Fruit fly (Drosophila melanogaster) whole organism, embryonic: Measurements from ENCODE around the gene KdelR.

Experiments used
- Adf1 ChIP-seq: fragments of 200-800 bp; sonication (Bioruptor generic); IDR thresholded peaks from 2 replicates; pipeline ENCODE4 v1.3.6; 2022; ENCODE audit warnings: missing biosample characterization, missing genetic modification characterization
- B-H2 ChIP-seq: fragments of 200-800 bp; sonication (Bioruptor generic); optimal IDR thresholded peaks from 2 replicates; lab custom pipeline; 2018; ENCODE audit warnings: missing biosample characterization, mild to moderate bottlenecking, missing genetic modification characterization
- CG10267 ChIP-seq: fragments of 200-800 bp; sonication (Bioruptor generic); optimal IDR thresholded peaks from 2 replicates; lab custom pipeline; 2018; ENCODE audit warnings: missing biosample characterization, mild to moderate bottlenecking, missing genetic modification characterization, moderate library complexity
- CG12071 ChIP-seq: fragments of 200-800 bp; sonication (Bioruptor generic); optimal IDR thresholded peaks from 3 replicates; lab custom pipeline; 2018; ENCODE audit warnings: missing biosample characterization, mild to moderate bottlenecking, missing genetic modification characterization
- CG12155 ChIP-seq: fragments of 200-800 bp; sonication (Bioruptor generic); optimal IDR thresholded peaks from 3 replicates; lab custom pipeline; 2016; ENCODE audit warnings: missing biosample characterization, missing genetic modification characterization
- CG12219 ChIP-seq: fragments of 200-800 bp; sonication (Bioruptor generic); optimal IDR thresholded peaks from 3 replicates; lab custom pipeline; 2018; ENCODE audit warnings: missing biosample characterization, mild to moderate bottlenecking, missing genetic modification characterization
- CG13775 ChIP-seq: fragments of 200-800 bp; sonication (Bioruptor generic); optimal IDR thresholded peaks from 3 replicates; lab custom pipeline; 2017; ENCODE audit warnings: missing biosample characterization, mild to moderate bottlenecking, missing genetic modification characterization
- CG14965 ChIP-seq: fragments of 200-800 bp; sonication (Bioruptor generic); optimal IDR thresholded peaks from 2 replicates; lab custom pipeline; 2016; ENCODE audit warnings: missing biosample characterization, missing genetic modification characterization, borderline replicate concordance
- CG17186 ChIP-seq: fragments of 200-800 bp; sonication (Bioruptor generic); optimal IDR thresholded peaks from 3 replicates; lab custom pipeline; 2017; ENCODE audit warnings: missing biosample characterization, missing genetic modification reagents, missing genetic modification characterization
- CG18011 ChIP-seq: fragments of 200-800 bp; sonication (Bioruptor generic); optimal IDR thresholded peaks from 2 replicates; lab custom pipeline; 2017; ENCODE audit warnings: missing biosample characterization, missing genetic modification characterization, mild to moderate bottlenecking, moderate library complexity, missing genotype
- CG1832 ChIP-seq: fragments of 200-800 bp; sonication (Bioruptor generic); optimal IDR thresholded peaks from 2 replicates; lab custom pipeline; 2017; ENCODE audit warnings: missing biosample characterization, mild to moderate bottlenecking, missing genetic modification characterization, inconsistent platforms
- CG2202 ChIP-seq: fragments of 200-800 bp; sonication (Bioruptor generic); optimal IDR thresholded peaks from 2 replicates; lab custom pipeline; 2018; ENCODE audit warnings: missing biosample characterization, mild to moderate bottlenecking, missing genetic modification characterization
- CG30020 ChIP-seq: fragments of 200-800 bp; optimal IDR thresholded peaks from 2 replicates; lab custom pipeline; 2019; ENCODE audit warnings: missing biosample characterization, mild to moderate bottlenecking, missing genetic modification characterization, moderate library complexity
- CG30403 ChIP-seq: fragments of 200-800 bp; sonication (Bioruptor generic); optimal IDR thresholded peaks from 3 replicates; lab custom pipeline; 2016; ENCODE audit warnings: missing biosample characterization, missing genetic modification characterization
- CG34224 ChIP-seq: fragments of 200-800 bp; sonication (Bioruptor generic); IDR thresholded peaks from 3 replicates; pipeline ENCODE4 v1.3.6; 2022; ENCODE audit warnings: missing biosample characterization, missing genetic modification characterization; ENCODE audit not compliant: partially characterized antibody
- CG4282 ChIP-seq: fragments of 200-800 bp; sonication (Bioruptor generic); optimal IDR thresholded peaks from 2 replicates; lab custom pipeline; 2016; ENCODE audit warnings: missing biosample characterization, missing genetic modification characterization
- CG4424 ChIP-seq: fragments of 200-800 bp; sonication (Bioruptor generic); optimal IDR thresholded peaks from 3 replicates; lab custom pipeline; 2016; ENCODE audit warnings: missing biosample characterization, missing genetic modification characterization
- CG5180 ChIP-seq: fragments of 200-800 bp; sonication (Bioruptor generic); optimal IDR thresholded peaks from 3 replicates; lab custom pipeline; 2017; ENCODE audit warnings: missing biosample characterization, missing genetic modification characterization, mild to moderate bottlenecking, moderate library complexity, missing genetic modification reagents
- CG6683 ChIP-seq: fragments of 200-800 bp; sonication (Bioruptor generic); optimal IDR thresholded peaks from 2 replicates; lab custom pipeline; 2017; ENCODE audit warnings: missing biosample characterization, mild to moderate bottlenecking, missing genetic modification characterization, missing genetic modification reagents
- CG6854 ChIP-seq: fragments of 200-800 bp; sonication (Bioruptor generic); optimal IDR thresholded peaks from 3 replicates; lab custom pipeline; 2017; ENCODE audit warnings: missing biosample characterization, mild to moderate bottlenecking, missing genetic modification characterization
- CG8359 ChIP-seq: fragments of 200-800 bp; sonication (Bioruptor generic); optimal IDR thresholded peaks from 2 replicates; lab custom pipeline; 2017; ENCODE audit warnings: missing biosample characterization, mild to moderate bottlenecking, missing genetic modification characterization, borderline replicate concordance
- Dfd ChIP-seq, 2 experiments: fragments of >200 bp; optimal IDR thresholded peaks; 2 replicates each; lab custom pipeline; 2017; ENCODE audit warnings: missing biosample characterization in 2 of 2, missing genetic modification characterization in 2 of 2
- Ets65A ChIP-seq: fragments of 200-800 bp; sonication (Bioruptor generic); peaks from one replicate; lab custom pipeline; 2016; ENCODE audit warnings: missing biosample characterization, missing genetic modification characterization
- Fer2 ChIP-seq: fragments of 200-800 bp; sonication (Bioruptor generic); optimal IDR thresholded peaks from 2 replicates; lab custom pipeline; 2018; ENCODE audit warnings: missing biosample characterization, mild to moderate bottlenecking, missing genetic modification characterization, moderate library complexity
- GATAe ChIP-seq: fragments of 200-800 bp; sonication (Bioruptor generic); conservative IDR thresholded peaks from 2 replicates; pipeline ENCODE4 v1.3.6; 2022; ENCODE audit warnings: missing biosample characterization, missing genetic modification characterization
- Hr51 ChIP-seq, 2 experiments: fragments of 200-800 bp; sonication (Bioruptor generic); optimal IDR thresholded peaks; 2 replicates in 1 of 2; 3 replicates in 1 of 2; lab custom pipeline; 2016 to 2018; ENCODE audit warnings: missing biosample characterization in 2 of 2, missing genetic modification characterization in 2 of 2, mild to moderate bottlenecking in 1 of 2, moderate library complexity in 1 of 2
- Mrtf ChIP-seq: fragments of 200-800 bp; sonication (Bioruptor generic); IDR thresholded peaks from 3 replicates; pipeline ENCODE4 v1.3.6; 2022; ENCODE audit warnings: missing biosample characterization, missing genetic modification characterization
- Nf-YA ChIP-seq: fragments of 200-800 bp; sonication (Bioruptor generic); IDR thresholded peaks from 2 replicates; pipeline ENCODE4 v1.3.6; 2022; ENCODE audit warnings: missing biosample characterization, missing genetic modification characterization
- Optix ChIP-seq: fragments of 200-800 bp; sonication (Bioruptor generic); IDR thresholded peaks from 3 replicates; pipeline ENCODE4 v1.3.6; 2022; ENCODE audit warnings: missing biosample characterization, missing genetic modification characterization
- Rfx ChIP-seq: fragments of 200-800 bp; sonication (Bioruptor generic); IDR thresholded peaks from 2 replicates; pipeline ENCODE4 v1.3.6; 2022; ENCODE audit warnings: missing biosample characterization, missing genetic modification characterization
- Vsx1 ChIP-seq: fragments of 200-800 bp; sonication (Bioruptor generic); optimal IDR thresholded peaks from 2 replicates; lab custom pipeline; 2017; ENCODE audit warnings: missing biosample characterization, mild to moderate bottlenecking, missing genetic modification characterization, missing genetic modification reagents
- al ChIP-seq: fragments of 200-800 bp; sonication (Bioruptor generic); IDR thresholded peaks from 2 replicates; pipeline ENCODE4 v1.3.6; 2022; ENCODE audit warnings: missing biosample characterization, missing genetic modification characterization
- ap ChIP-seq: fragments of 200-800 bp; sonication (Bioruptor generic); IDR thresholded peaks from 2 replicates; pipeline ENCODE4 v1.3.6; 2022; ENCODE audit warnings: missing biosample characterization, missing genetic modification characterization
- az2 ChIP-seq: fragments of 200-800 bp; sonication (Bioruptor generic); optimal IDR thresholded peaks from 3 replicates; lab custom pipeline; 2016; ENCODE audit warnings: missing biosample characterization, missing genetic modification characterization
- cad ChIP-seq: fragments of >200 bp; optimal IDR thresholded peaks from 2 replicates; lab custom pipeline; 2017; ENCODE audit warnings: missing biosample characterization, missing genetic modification characterization
- cas ChIP-seq: fragments of 200-800 bp; sonication (Bioruptor generic); IDR thresholded peaks from 2 replicates; pipeline ENCODE4 v1.3.6; 2022; ENCODE audit warnings: missing biosample characterization, missing genetic modification characterization
- disco-r ChIP-seq: fragments of 200-800 bp; sonication (Bioruptor generic); optimal IDR thresholded peaks from 2 replicates; lab custom pipeline; 2016; ENCODE audit warnings: missing biosample characterization, missing genetic modification characterization
- emc ChIP-seq: fragments of 200-800 bp; sonication (Bioruptor generic); optimal IDR thresholded peaks from 2 replicates; lab custom pipeline; 2016; ENCODE audit warnings: missing biosample characterization, missing genetic modification characterization
- h ChIP-seq: fragments of >200 bp; optimal IDR thresholded peaks from 2 replicates; lab custom pipeline; 2017
- hbn ChIP-seq: fragments of 200-800 bp; sonication (Bioruptor generic); IDR thresholded peaks from 2 replicates; pipeline ENCODE4 v1.3.6; 2022; ENCODE audit warnings: missing biosample characterization, missing genetic modification characterization; ENCODE audit not compliant: partially characterized antibody
- ken ChIP-seq: fragments of 200-800 bp; sonication (Bioruptor generic); IDR thresholded peaks from 3 replicates; pipeline ENCODE4 v1.3.6; 2022; ENCODE audit warnings: missing biosample characterization, missing genetic modification characterization
- lmd ChIP-seq: fragments of 200-800 bp; sonication (Bioruptor generic); IDR thresholded peaks from 2 replicates; pipeline ENCODE4 v1.3.6; 2022; ENCODE audit warnings: missing biosample characterization, missing genetic modification characterization
- lov ChIP-seq, 2 experiments: fragments of 200-800 bp in 1 of 2; fragments of >200 bp in 1 of 2; sonication (Bioruptor generic) in 1 of 2; IDR thresholded peaks in 1 of 2; optimal IDR thresholded peaks in 1 of 2; 2 replicates in 1 of 2; 3 replicates in 1 of 2; pipeline versions ENCODE4 v1.3.6 to Lab custom; 2017 to 2022; ENCODE audit warnings: missing biosample characterization in 1 of 2, missing genetic modification characterization in 1 of 2
- pan ChIP-seq, 4 experiments: fragments of >200 bp in 3 of 4; fragments of 200-800 bp in 1 of 4; sonication (Bioruptor generic) in 1 of 4; optimal IDR thresholded peaks in 3 of 4; IDR thresholded peaks in 1 of 4; 2 replicates each; pipeline versions ENCODE4 v1.3.6 to Lab custom; 2017 to 2022; ENCODE audit warnings: missing biosample characterization in 2 of 4, missing genetic modification characterization in 2 of 4, mixed read lengths in 1 of 4
- pros ChIP-seq: fragments of 200-800 bp; sonication (Bioruptor generic); optimal IDR thresholded peaks from 3 replicates; lab custom pipeline; 2019; ENCODE audit warnings: missing biosample characterization, mild to moderate bottlenecking, missing genetic modification characterization, moderate library complexity
- row ChIP-seq: fragments of 200-800 bp; sonication (Bioruptor generic); IDR thresholded peaks from 3 replicates; pipeline ENCODE4 v1.3.6; 2022; ENCODE audit warnings: missing biosample characterization, missing genetic modification characterization
- sob ChIP-seq: fragments of 200-800 bp; sonication (Bioruptor generic); IDR thresholded peaks from 2 replicates; pipeline ENCODE4 v1.3.6; 2022; ENCODE audit warnings: missing biosample characterization, missing genetic modification characterization
- sqz ChIP-seq: fragments of 200-800 bp; sonication (Bioruptor generic); optimal IDR thresholded peaks from 3 replicates; lab custom pipeline; 2018; ENCODE audit warnings: missing biosample characterization, mild to moderate bottlenecking, missing genetic modification characterization
- sug ChIP-seq: fragments of 200-800 bp; optimal IDR thresholded peaks from 2 replicates; lab custom pipeline; 2019; ENCODE audit warnings: missing biosample characterization, mild to moderate bottlenecking, missing genetic modification characterization, moderate library complexity

KdelR gene

DNA sequence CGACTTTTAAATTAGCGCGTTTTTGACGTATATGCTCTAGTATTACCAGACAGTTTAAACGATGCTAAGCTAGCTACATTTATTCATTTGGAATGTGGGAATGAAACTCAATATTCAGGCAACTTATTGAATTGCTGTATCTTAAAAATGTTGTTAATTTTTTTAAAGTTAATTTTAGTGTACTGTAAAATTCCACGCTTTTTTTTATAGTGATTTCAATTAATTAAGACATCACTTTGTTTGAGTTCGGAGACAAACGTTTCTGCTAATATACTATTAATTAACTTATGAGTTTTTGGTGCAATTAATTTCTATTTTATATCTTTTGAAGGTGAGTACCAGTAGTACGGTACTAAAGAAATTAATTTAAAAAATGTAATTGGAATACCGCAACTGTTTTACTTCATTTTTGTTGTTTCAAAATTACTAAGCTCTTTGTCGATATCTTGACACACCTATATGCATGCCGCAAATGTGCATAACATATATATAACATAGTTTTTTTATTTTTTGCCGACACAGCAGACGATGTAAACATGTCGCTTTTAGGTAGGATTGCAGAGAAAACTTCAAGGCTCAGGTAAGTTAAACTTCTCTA lies 40.4 kb upstream of the KdelR start, which contains the start of the genes Cdk1 and mRpS7 (continued):
- TF ChIP-seq CG13775 (GFP tag; lab: Kevin White, UChicago) (peak; percentile 80), az2 (peak; percentile 67), Nf-YA (GFP tag; lab: Robert Waterston, UW) (no peak), CG30403 (GFP tag; lab: Kevin White, UChicago) (peak; percentile 83), Ets65A (GFP tag; lab: Kevin White, UChicago) (peak; percentile 85), GATAe (no peak), lov (optimal IDR thresholded peaks at IDR 0.05; lab: Kevin White, UChicago) (no peak), lov (GFP tag; IDR thresholded peaks at IDR 0.05; lab: Robert Waterston, UW) (no peak), cad (no peak), CG10267 (peak; percentile 74), CG34224 (GFP tag; lab: Robert Waterston, UW) (no peak), CG14965 (GFP tag; lab: Kevin White, UChicago) (no peak), hbn (GFP tag; lab: Robert Waterston, UW) (no peak), CG2202 (tag; lab: Kevin White, UChicago) (no peak), row (GFP tag; lab: Robert Waterston, UW) (peak; percentile 81), CG12155 (GFP tag; lab: Kevin White, UChicago) (peak; percentile 69), pros (GFP tag; lab: Kevin White, UChicago) (no peak), Rfx (GFP tag; lab: Robert Waterston, UW) (peak; percentile 70), Adf1 (GFP tag; lab: Robert Waterston, UW) (0 out of 2 replicates have a peak, but pooled peaks have one; percentile 16), Optix (GFP tag; lab: Robert Waterston, UW) (no peak), Vsx1 (GFP tag; lab: Kevin White, UChicago) (peak; percentile 47), sug (peak; percentile 65), CG4282 (no peak), CG12071 (GFP tag; lab: Kevin White, UChicago) (no peak), CG5180 (GFP tag; lab: Kevin White, UChicago) (no peak), pan (optimal IDR thresholded peaks at IDR 0.05; lab: Kevin White, UChicago) (no peak), pan (GFP tag; optimal IDR thresholded peaks at IDR 0.05 in 1 of 2, IDR thresholded peaks at IDR 0.05 in 1 of 2) (peak in 1 of 2 experiments; percentile 82), Dfd (GFP tag; optimal IDR thresholded peaks at IDR 0.05; lab: Kevin White, UChicago) (no peak), CG8359 (GFP tag; lab: Kevin White, UChicago) (peak; percentile 27), Mrtf (GFP tag; lab: Robert Waterston, UW) (no peak; the same call in 2 of the 3 replicates), CG6854 (GFP tag; lab: Kevin White, UChicago) (peak; percentile 3), sob (peak; percentile 54; the same call in 1 of the 2 replicates), CG12219 (GFP tag; lab: Kevin White, UChicago) (peak; percentile 33), Fer2 (peak; percentile 7), CG4424 (GFP tag; lab: Kevin White, UChicago) (peak; percentile 70), emc (GFP tag; lab: Kevin White, UChicago) (no peak), CG6683 (GFP tag; lab: Kevin White, UChicago) (no peak), Hr51 (GFP tag; optimal IDR thresholded peaks at IDR 0.05; lab: Kevin White, UChicago) (peak; percentile 4 to 81), disco-r (GFP tag; lab: Kevin White, UChicago) (peak; percentile 18), CG18011 (peak; percentile 9), ken (GFP tag; lab: Robert Waterston, UW) (peak; percentile 66; the same call in 2 of the 3 replicates), al (GFP tag; lab: Robert Waterston, UW) (peak; percentile 54), CG1832 (GFP tag; lab: Kevin White, UChicago) (no peak), CG17186 (GFP tag; lab: Kevin White, UChicago) (peak; percentile 30), CG30020 (tag; lab: Kevin White, UChicago) (peak; percentile 100), cas (GFP tag; lab: Robert Waterston, UW) (no peak), ap (0 out of 2 replicates have a peak, but pooled peaks have one; percentile 40), h (lab: Kevin White, UChicago) (no peak), sqz (peak; percentile 39), lmd (no peak; the same call in 1 of the 2 replicates), B-H2 (GFP tag; lab: Kevin White, UChicago) (peak; percentile 26)
